Fruit fly (Drosophila melanogaster): ENCODE measurements around the gene CG43373.

The CG43373 gene

dm6 chr3L:16566093-16566492 lies 22.9 kb upstream of the CG43373 start (continued):
- TF ChIP-seq CG16779 (GFP tag; IDR thresholded peaks at IDR 0.05) (no peak), phol (tag; optimal IDR thresholded peaks at IDR 0.05) (peak; percentile 30), ssp (GFP tag; IDR thresholded peaks at IDR 0.05) (no peak), Ptx1 (GFP tag; IDR thresholded peaks at IDR 0.05) (peak; percentile 23; the same call in 1 of the 2 replicates), CG2875 (GFP tag; optimal IDR thresholded peaks at IDR 0.05) (no peak), Hsf (GFP tag; optimal IDR thresholded peaks at IDR 0.05) (peak; percentile 12), Fer2 (tag; optimal IDR thresholded peaks at IDR 0.05) (no peak), CG4820 (GFP tag; optimal IDR thresholded peaks at IDR 0.05) (peak; percentile 14), sd (tag; optimal IDR thresholded peaks at IDR 0.05) (no peak), CG14710 (tag; optimal IDR thresholded peaks at IDR 0.05) (peak; percentile 7), CG17568 (GFP tag; optimal IDR thresholded peaks at IDR 0.05) (no peak), CG15514 (GFP tag; optimal IDR thresholded peaks at IDR 0.05) (no peak), CG11723 (GFP tag; optimal IDR thresholded peaks at IDR 0.05) (no peak), trh (GFP tag; optimal IDR thresholded peaks at IDR 0.05) (no peak), H2.0 (GFP tag; IDR thresholded peaks at IDR 0.05) (0 out of 2 replicates have a peak, but pooled peaks have one; percentile 11), CTCF (GFP tag; optimal IDR thresholded peaks at IDR 0.05) (no peak), pan (optimal IDR thresholded peaks at IDR 0.05) (no peak), pan (GFP tag; optimal IDR thresholded peaks at IDR 0.05 in 1 of 2, IDR thresholded peaks at IDR 0.05 in 1 of 2) (peak in 1 of 2 experiments; percentile 25), dm (GFP tag; optimal IDR thresholded peaks at IDR 0.05) (no peak), CG2120 (GFP tag; optimal IDR thresholded peaks at IDR 0.05) (no peak), CG18476 (GFP tag; optimal IDR thresholded peaks at IDR 0.05) (no peak), CG6765 (GFP tag; optimal IDR thresholded peaks at IDR 0.05) (no peak), row (GFP tag; IDR thresholded peaks at IDR 0.05) (peak; percentile 49), dmrt99B (tag; optimal IDR thresholded peaks at IDR 0.05) (peak; percentile 7), CG12942 (GFP tag; optimal IDR thresholded peaks at IDR 0.05) (no peak), CG3281 (GFP tag; optimal IDR thresholded peaks at IDR 0.05) (no peak), Sox102F (GFP tag; optimal IDR thresholded peaks at IDR 0.05) (peak; percentile 42), CG12744 (GFP tag; optimal IDR thresholded peaks at IDR 0.05) (no peak), CG12391 (tag; optimal IDR thresholded peaks at IDR 0.05) (peak; percentile 29), CG4730 (GFP tag; IDR thresholded peaks at IDR 0.05) (no peak), CG2116 (GFP tag; optimal IDR thresholded peaks at IDR 0.05) (no peak), Dip2 (GFP tag; IDR thresholded peaks at IDR 0.05) (no peak), CG2889 (GFP tag; IDR thresholded peaks at IDR 0.05) (no peak), gce (GFP tag; IDR thresholded peaks at IDR 0.05) (no peak), Optix (GFP tag; IDR thresholded peaks at IDR 0.05) (no peak), org-1 (GFP tag; optimal IDR thresholded peaks at IDR 0.05) (no peak), lilli (GFP tag; optimal IDR thresholded peaks at IDR 0.05) (no peak), hth (optimal IDR thresholded peaks at IDR 0.05) (no peak), CoRest (tag; optimal IDR thresholded peaks at IDR 0.05) (peak; percentile 17), Blimp-1 (GFP tag; optimal IDR thresholded peaks at IDR 0.05) (peak; percentile 19), tgo (GFP tag; IDR thresholded peaks at IDR 0.05) (peak; percentile 27; the same call in 1 of the 3 replicates)

DNA sequence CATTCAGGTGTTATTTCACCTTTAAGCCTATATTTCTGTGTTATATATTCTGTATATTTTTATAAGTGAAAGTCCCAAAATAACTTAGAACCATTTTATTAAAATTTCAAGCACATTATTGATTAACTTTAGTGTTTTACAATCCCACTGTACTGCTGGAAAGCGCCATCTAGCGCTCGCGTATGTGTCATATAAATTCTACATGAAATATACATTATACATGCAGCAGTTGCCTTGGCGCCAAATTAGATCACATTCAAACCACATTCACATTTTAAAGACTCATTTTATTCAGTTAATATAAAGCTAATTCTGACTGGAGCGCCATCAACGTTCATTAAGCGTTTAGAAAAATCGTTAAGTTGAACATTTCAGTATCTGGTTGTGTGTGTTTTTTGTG lies 20.2 kb upstream of the CG43373 start:
- TF ChIP-seq CG12219 (GFP tag; optimal IDR thresholded peaks at IDR 0.05) (no peak), otp (GFP tag; IDR thresholded peaks at IDR 0.05) (no peak), Opbp (GFP tag; IDR thresholded peaks at IDR 0.05; ENCODE audit: partially characterized antibody) (0 out of 3 replicates have a peak, but pooled peaks have one; percentile 8), CG17829 (tag; optimal IDR thresholded peaks at IDR 0.05) (peak; percentile 15), pan (optimal IDR thresholded peaks at IDR 0.05) (no peak), pan (GFP tag; optimal IDR thresholded peaks at IDR 0.05 in 1 of 2, IDR thresholded peaks at IDR 0.05 in 1 of 2) (peak in 1 of 2 experiments; percentile 28), CG15073 (GFP tag; optimal IDR thresholded peaks at IDR 0.05) (no peak), CG14014 (GFP tag; IDR thresholded peaks at IDR 0.05) (0 out of 2 replicates have a peak, but pooled peaks have one; percentile 6), CTCF (GFP tag; optimal IDR thresholded peaks at IDR 0.05) (peak; percentile 95), CG9932 (GFP tag; IDR thresholded peaks at IDR 0.05) (peak; percentile 3; the same call in 1 of the 2 replicates), Dp (GFP tag; optimal IDR thresholded peaks at IDR 0.05) (peak; percentile 83), CG32532 (GFP tag; IDR thresholded peaks at IDR 0.05) (peak; percentile 49; the same call in 1 of the 2 replicates), CG10565 (GFP tag; optimal IDR thresholded peaks at IDR 0.05) (no peak), stwl (tag; optimal IDR thresholded peaks at IDR 0.05) (peak; percentile 34), sd (tag; optimal IDR thresholded peaks at IDR 0.05) (no peak), bbx (GFP tag; IDR thresholded peaks at IDR 0.05; ENCODE audit: partially characterized antibody) (peak; percentile 33; the same call in 1 of the 2 replicates), tgo (GFP tag; IDR thresholded peaks at IDR 0.05) (peak; percentile 29; the same call in 2 of the 3 replicates)
